Worm (Caenorhabditis elegans) whole organism, L3 larva: ENCODE data around the gene F49C12.4.

ENCODE experiments used
- R02D3.7 ChIP-seq: fragments of 150-350 bp; optimal IDR thresholded peaks from 2 replicates; lab custom pipeline; 2014; ENCODE audit warnings: missing biosample characterization, missing genetic modification characterization
- ZK546.5 ChIP-seq: sonication (generic microtip); optimal IDR thresholded peaks from 2 replicates; lab custom pipeline; 2017; ENCODE audit warnings: missing biosample characterization, missing genetic modification characterization
- aly-2 ChIP-seq: fragments of 150-350 bp; optimal IDR thresholded peaks from 2 replicates; lab custom pipeline; 2014; ENCODE audit warnings: missing biosample characterization, missing genetic modification characterization
- ama-1 ChIP-seq: fragments of 150-350 bp; optimal IDR thresholded peaks from 2 replicates; lab custom pipeline; 2018
- ceh-16 ChIP-seq: sonication (generic microtip); optimal IDR thresholded peaks from 2 replicates; lab custom pipeline; 2017; ENCODE audit warnings: missing biosample characterization, missing genetic modification characterization
- ceh-28 ChIP-seq: fragments of 150-350 bp; optimal IDR thresholded peaks from 2 replicates; lab custom pipeline; 2014; ENCODE audit warnings: missing biosample characterization, missing genetic modification reagents, missing genetic modification characterization
- ceh-82 ChIP-seq: fragments of 150-350 bp; optimal IDR thresholded peaks from 2 replicates; lab custom pipeline; 2014; ENCODE audit warnings: missing biosample characterization, missing genetic modification characterization
- ceh-9 ChIP-seq: sonication (generic microtip); optimal IDR thresholded peaks from 2 replicates; lab custom pipeline; 2018; ENCODE audit warnings: missing biosample characterization, missing genetic modification characterization
- daf-12 ChIP-seq: fragments of 150-350 bp; optimal IDR thresholded peaks from 2 replicates; lab custom pipeline; 2014; ENCODE audit warnings: missing biosample characterization, missing genetic modification reagents, missing genetic modification characterization
- egl-5 ChIP-seq: fragments of 150-350 bp; optimal IDR thresholded peaks from 2 replicates; lab custom pipeline; 2017; ENCODE audit warnings: missing biosample characterization, missing genetic modification reagents, missing genetic modification characterization, inconsistent platforms
- elt-1 ChIP-seq: fragments of 150-350 bp; optimal IDR thresholded peaks from 2 replicates; lab custom pipeline; 2014; ENCODE audit warnings: missing biosample characterization, missing genetic modification characterization
- elt-2 ChIP-seq: sonication (generic microtip); optimal IDR thresholded peaks from 2 replicates; lab custom pipeline; 2016; ENCODE audit warnings: missing genetic modification reagents, mild to moderate bottlenecking, missing genetic modification characterization, missing compliant biosample characterization
- elt-3 ChIP-seq, 3 experiments: fragments of 150-350 bp in 1 of 3; sonication (generic microtip) in 2 of 3; optimal IDR thresholded peaks; 2 replicates in 2 of 3; 4 replicates in 1 of 3; lab custom pipeline; 2014 to 2017; ENCODE audit warnings: missing biosample characterization in 3 of 3, missing genetic modification characterization in 3 of 3
- eor-1 ChIP-seq, 2 experiments: fragments of 150-350 bp; optimal IDR thresholded peaks; 2 replicates each; lab custom pipeline; 2014 to 2018; ENCODE audit warnings: missing biosample characterization in 2 of 2, missing genetic modification characterization in 2 of 2
- fkh-10 ChIP-seq: sonication (generic microtip); optimal IDR thresholded peaks from 2 replicates; lab custom pipeline; 2017; ENCODE audit warnings: missing biosample characterization, missing genetic modification reagents, missing genetic modification characterization
- fkh-2 ChIP-seq: fragments of 150-350 bp; optimal IDR thresholded peaks from 2 replicates; lab custom pipeline; 2014; ENCODE audit warnings: missing biosample characterization, missing genetic modification reagents, missing genetic modification characterization
- hmg-11 ChIP-seq: sonication (generic microtip); optimal IDR thresholded peaks from 2 replicates; lab custom pipeline; 2016; ENCODE audit warnings: missing genetic modification characterization, missing compliant biosample characterization
- jun-1 ChIP-seq: fragments of 150-350 bp; optimal IDR thresholded peaks from 2 replicates; lab custom pipeline; 2014; ENCODE audit warnings: missing biosample characterization, missing genetic modification reagents, missing genetic modification characterization
- lin-15B ChIP-seq: fragments of 150-350 bp; optimal IDR thresholded peaks from 2 replicates; lab custom pipeline; 2014; ENCODE audit warnings: missing biosample characterization, missing genetic modification characterization
- lin-39 ChIP-seq: fragments of 150-350 bp; optimal IDR thresholded peaks from 2 replicates; lab custom pipeline; 2018; ENCODE audit warnings: missing biosample characterization, missing genetic modification reagents, missing genetic modification characterization
- lsy-12 ChIP-seq: sonication (generic microtip); optimal IDR thresholded peaks from 2 replicates; lab custom pipeline; 2016; ENCODE audit warnings: mild to moderate bottlenecking, missing genetic modification characterization, missing compliant biosample characterization
- mdl-1 ChIP-seq: fragments of 150-350 bp; optimal IDR thresholded peaks from 2 replicates; lab custom pipeline; 2014; ENCODE audit warnings: missing biosample characterization, missing genetic modification characterization
- mml-1 ChIP-seq: fragments of 150-350 bp; sonication (generic microtip); optimal IDR thresholded peaks from 3 replicates; lab custom pipeline; 2014; ENCODE audit warnings: missing biosample characterization, missing genetic modification characterization
- nfya-1 ChIP-seq: sonication (generic microtip); optimal IDR thresholded peaks from 2 replicates; lab custom pipeline; 2017; ENCODE audit warnings: missing genetic modification characterization, mild to moderate bottlenecking, missing compliant biosample characterization, antibody characterized with exemption, moderate library complexity; ENCODE audit not compliant: insufficient read depth
- nhr-11 ChIP-seq: fragments of 150-350 bp; optimal IDR thresholded peaks from 2 replicates; lab custom pipeline; 2014; ENCODE audit warnings: missing biosample characterization, missing genetic modification characterization
- nhr-23 ChIP-seq: fragments of 150-350 bp; optimal IDR thresholded peaks from 2 replicates; lab custom pipeline; 2014; ENCODE audit warnings: missing biosample characterization, missing genetic modification reagents, missing genetic modification characterization
- nhr-25 ChIP-seq: sonication (generic microtip); optimal IDR thresholded peaks from 2 replicates; lab custom pipeline; 2017; ENCODE audit warnings: missing biosample characterization, missing genetic modification characterization
- nhr-28 ChIP-seq: fragments of 150-350 bp; optimal IDR thresholded peaks from 2 replicates; lab custom pipeline; 2014; ENCODE audit warnings: missing biosample characterization, missing genetic modification characterization
- nhr-43 ChIP-seq: sonication (generic microtip); optimal IDR thresholded peaks from 2 replicates; lab custom pipeline; 2016; ENCODE audit warnings: mild to moderate bottlenecking, missing genetic modification characterization, missing compliant biosample characterization; ENCODE audit not compliant: poor library complexity, severe bottlenecking
- nhr-67 ChIP-seq: fragments of 150-350 bp; optimal IDR thresholded peaks from 2 replicates; lab custom pipeline; 2014; ENCODE audit warnings: missing biosample characterization, missing genetic modification characterization
- nhr-76 ChIP-seq: fragments of 150-350 bp; sonication (generic microtip); optimal IDR thresholded peaks from 5 replicates; lab custom pipeline; 2014; ENCODE audit warnings: missing biosample characterization, missing genetic modification characterization
- nhr-77 ChIP-seq: fragments of 150-350 bp; optimal IDR thresholded peaks from 2 replicates; lab custom pipeline; 2014; ENCODE audit warnings: missing biosample characterization, missing genetic modification characterization
- pha-4 ChIP-seq: fragments of 150-350 bp; optimal IDR thresholded peaks from 2 replicates; lab custom pipeline; 2014; ENCODE audit warnings: missing biosample characterization, missing genetic modification reagents, missing genetic modification characterization
- pqm-1 ChIP-seq: fragments of 150-350 bp; optimal IDR thresholded peaks from 2 replicates; lab custom pipeline; 2017; ENCODE audit warnings: missing biosample characterization, missing genetic modification characterization, inconsistent platforms
- sea-2 ChIP-seq: fragments of 150-350 bp; sonication (generic microtip); optimal IDR thresholded peaks from 4 replicates; lab custom pipeline; 2014; ENCODE audit warnings: missing biosample characterization, missing genetic modification reagents, missing genetic modification characterization
- skn-1 ChIP-seq: fragments of 150-350 bp; optimal IDR thresholded peaks from 2 replicates; lab custom pipeline; 2014; ENCODE audit warnings: missing biosample characterization, missing genetic modification characterization
- snpc-4 ChIP-seq: fragments of 150-350 bp; optimal IDR thresholded peaks from 2 replicates; lab custom pipeline; 2014; ENCODE audit warnings: missing biosample characterization, missing genetic modification characterization
- tbx-2 ChIP-seq: sonication (generic microtip); optimal IDR thresholded peaks from 2 replicates; lab custom pipeline; 2016; ENCODE audit warnings: mild to moderate bottlenecking, missing genetic modification characterization, missing compliant biosample characterization
- unc-39 ChIP-seq: sonication (generic microtip); optimal IDR thresholded peaks from 4 replicates; lab custom pipeline; 2017; ENCODE audit warnings: missing biosample characterization, missing genetic modification characterization
- zag-1 ChIP-seq: fragments of 150-350 bp; optimal IDR thresholded peaks from 2 replicates; lab custom pipeline; 2014; ENCODE audit warnings: missing biosample characterization, missing genetic modification characterization
- ztf-11 ChIP-seq: fragments of 150-350 bp; optimal IDR thresholded peaks from 2 replicates; lab custom pipeline; 2014; ENCODE audit warnings: missing biosample characterization, missing genetic modification characterization

Gene F49C12.4

DNA sequence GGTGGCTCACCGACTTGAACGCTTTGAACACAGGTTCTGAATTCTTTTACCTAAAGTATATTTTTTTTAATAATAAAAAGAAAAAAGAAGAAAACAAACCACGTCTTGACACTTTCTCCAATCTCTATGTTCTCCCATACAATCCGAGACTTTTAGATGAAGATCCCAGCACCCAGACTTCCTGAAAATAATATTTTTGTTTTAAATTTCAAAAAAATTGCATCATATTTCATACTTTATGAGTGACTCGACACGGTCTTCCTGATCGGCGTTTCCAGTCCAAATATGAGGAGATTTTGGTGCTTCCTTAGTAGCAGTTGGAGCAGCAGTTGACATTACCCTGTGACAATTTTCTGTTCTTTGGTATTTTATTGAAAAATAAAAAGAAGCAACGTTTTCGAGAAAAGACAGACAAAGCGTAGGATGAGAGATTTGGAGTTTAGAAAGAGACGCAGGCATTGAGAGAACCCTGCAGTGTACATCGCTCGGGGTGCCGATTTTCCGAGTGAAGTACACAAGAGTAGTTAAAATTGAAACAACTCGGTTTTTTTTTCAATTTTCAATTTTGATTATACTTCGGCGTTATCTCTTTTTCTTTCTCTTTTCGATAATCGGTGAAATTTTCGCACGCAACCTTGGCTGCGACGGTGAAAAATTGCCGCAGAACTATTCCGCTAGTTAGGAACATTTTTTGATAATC lies 31.8 kb upstream of the F49C12.4 start, which contains the start of the genes coa-4 and T20D3.14 (continued):
- no peak for TF ChIP-seq ZK546.5 (tag; lab: Kevin White, UChicago)
- no peak for TF ChIP-seq nhr-11 (tag; lab: Kevin White, UChicago)
- no peak for TF ChIP-seq fkh-10 (GFP tag; lab: Kevin White, UChicago)
- no peak for TF ChIP-seq elt-1 (tag; lab: Kevin White, UChicago)
- no peak for TF ChIP-seq ztf-11 (tag; lab: Kevin White, UChicago)
- TF ChIP-seq nhr-23 (tag; lab: Kevin White, UChicago) = no peak
- TF ChIP-seq zag-1 (tag; lab: Kevin White, UChicago) = no peak
- TF ChIP-seq ceh-28 (tag; lab: Kevin White, UChicago) = no peak
- no peak for TF ChIP-seq nhr-28
- TF ChIP-seq mdl-1 (tag; lab: Kevin White, UChicago) = no peak
- TF ChIP-seq lin-15B = peak; percentile 25
- no peak for TF ChIP-seq ceh-82 (tag; lab: Kevin White, UChicago)
- TF ChIP-seq R02D3.7 (tag; lab: Kevin White, UChicago) = no peak
- TF ChIP-seq snpc-4 (tag; lab: Kevin White, UChicago) = peak; percentile 27
- TF ChIP-seq lin-39 (tag; lab: Kevin White, UChicago) = no peak
- no peak for TF ChIP-seq skn-1

- TF ChIP-seq ceh-16 (tag; lab: Kevin White, UChicago) (no peak), elt-3 (tag; optimal IDR thresholded peaks at IDR 0.05; lab: Kevin White, UChicago) (no peak), pqm-1 (tag; lab: Kevin White, UChicago) (peak; percentile 57), pha-4 (tag; lab: Kevin White, UChicago) (no peak), elt-2 (tag; lab: Kevin White, UChicago) (peak; percentile 93), unc-39 (tag; lab: Kevin White, UChicago) (no peak), mml-1 (tag; lab: Kevin White, UChicago) (no peak), nhr-76 (no peak), aly-2 (tag; lab: Kevin White, UChicago) (no peak), zag-1 (tag; lab: Kevin White, UChicago) (no peak), nhr-11 (tag; lab: Kevin White, UChicago) (no peak)
Observed at ce11 chrIV:9333007-9333406, 29.1 kb upstream of the F49C12.4 start.

ce11 chrIV:9330755-9331154 lies 26.9 kb upstream of the F49C12.4 start, which contains the start of gene nspg-7.1:
Gene nspg-7.1 (minus strand): TSS chrIV:9330855.
- TF ChIP-seq snpc-4 (tag; lab: Kevin White, UChicago) (no peak), nhr-25 (tag; lab: Kevin White, UChicago) (no peak), daf-12 (tag; lab: Kevin White, UChicago) (no peak), aly-2 (tag; lab: Kevin White, UChicago) (no peak), fkh-2 (tag; lab: Kevin White, UChicago) (no peak), eor-1 (tag; optimal IDR thresholded peaks at IDR 0.05; lab: Kevin White, UChicago) (no peak), pha-4 (tag; lab: Kevin White, UChicago) (no peak), lsy-12 (no peak), lin-39 (tag; lab: Kevin White, UChicago) (no peak), fkh-10 (GFP tag; lab: Kevin White, UChicago) (no peak), ama-1 (lab: Kevin White, UChicago) (no peak), hmg-11 (no peak), sea-2 (GFP tag; lab: Kevin White, UChicago) (no peak), nhr-28 (no peak), ztf-11 (tag; lab: Kevin White, UChicago) (no peak), tbx-2 (no peak), nhr-23 (tag; lab: Kevin White, UChicago) (no peak), pqm-1 (tag; lab: Kevin White, UChicago) (no peak), ceh-9 (tag; lab: Kevin White, UChicago) (no peak), nfya-1 (no peak)

- TF ChIP-seq nhr-77 (tag; lab: Kevin White, UChicago) (no peak), ZK546.5 (tag; lab: Kevin White, UChicago) (no peak), elt-2 (tag; lab: Kevin White, UChicago) (no peak), nfya-1 (no peak), nhr-43 (tag; lab: Kevin White, UChicago) (no peak), nhr-76 (no peak), tbx-2 (no peak), ceh-9 (tag; lab: Kevin White, UChicago) (no peak), mdl-1 (tag; lab: Kevin White, UChicago) (no peak), egl-5 (tag; lab: Kevin White, UChicago) (no peak), eor-1 (tag; optimal IDR thresholded peaks at IDR 0.05; lab: Kevin White, UChicago) (no peak), jun-1 (tag; lab: Kevin White, UChicago) (no peak), nhr-67 (tag; lab: Kevin White, UChicago) (no peak), nhr-11 (tag; lab: Kevin White, UChicago) (no peak), ceh-82 (tag; lab: Kevin White, UChicago) (no peak)
- TF ChIP-seq, all 47 proteins: peak for 0
Observed at ce11 chrIV:9327706-9328105, 23.8 kb upstream of the F49C12.4 start, which contains the start of gene clec-183. Gene clec-183 (plus strand): TSS chrIV:9328006.
